Worm (Caenorhabditis elegans) whole organism, late embryonic: ENCODE results near the gene W02A2.9.

ENCODE experiments used
- C08G9.2 ChIP-seq: sonication (generic microtip); optimal IDR thresholded peaks from 2 replicates; lab custom pipeline; 2016; ENCODE audit warnings: mild to moderate bottlenecking, missing genetic modification characterization, moderate library complexity, missing compliant biosample characterization
- Y22D7AL.16 ChIP-seq: sonication (generic microtip); optimal IDR thresholded peaks from 2 replicates; lab custom pipeline; 2016; ENCODE audit warnings: missing genetic modification characterization, missing compliant biosample characterization
- ceh-18 ChIP-seq: sonication (generic microtip); optimal IDR thresholded peaks from 2 replicates; lab custom pipeline; 2016; ENCODE audit warnings: missing genetic modification characterization, missing compliant biosample characterization
- ceh-31 ChIP-seq: sonication (generic microtip); optimal IDR thresholded peaks from 2 replicates; lab custom pipeline; 2016; ENCODE audit warnings: missing genetic modification characterization, missing compliant biosample characterization
- ceh-34 ChIP-seq: sonication (generic microtip); optimal IDR thresholded peaks from 2 replicates; lab custom pipeline; 2016; ENCODE audit warnings: mild to moderate bottlenecking, missing genetic modification characterization, missing compliant biosample characterization
- ceh-48 ChIP-seq: sonication (generic microtip); optimal IDR thresholded peaks from 2 replicates; lab custom pipeline; 2016; ENCODE audit warnings: missing genetic modification characterization, inconsistent platforms, missing compliant biosample characterization
- ceh-9 ChIP-seq: sonication (generic microtip); optimal IDR thresholded peaks from 2 replicates; lab custom pipeline; 2016; ENCODE audit warnings: mild to moderate bottlenecking, missing genetic modification characterization, inconsistent platforms, missing compliant biosample characterization
- che-1 ChIP-seq: sonication (generic microtip); optimal IDR thresholded peaks from 2 replicates; lab custom pipeline; 2016; ENCODE audit warnings: mild to moderate bottlenecking, missing genetic modification characterization, missing compliant biosample characterization
- dve-1 ChIP-seq: sonication (generic microtip); optimal IDR thresholded peaks from 2 replicates; lab custom pipeline; 2017; ENCODE audit warnings: antibody characterized with exemption, mild to moderate bottlenecking, missing genetic modification characterization, missing compliant biosample characterization
- elt-2 ChIP-seq: sonication (generic microtip); optimal IDR thresholded peaks from 2 replicates; lab custom pipeline; 2016; ENCODE audit warnings: missing genetic modification reagents, missing genetic modification characterization, missing compliant biosample characterization
- ets-4 ChIP-seq: sonication (generic microtip); optimal IDR thresholded peaks from 2 replicates; lab custom pipeline; 2016; ENCODE audit warnings: missing genetic modification characterization, missing compliant biosample characterization
- eyg-1 ChIP-seq: sonication (generic microtip); optimal IDR thresholded peaks from 2 replicates; lab custom pipeline; 2016; ENCODE audit warnings: missing genotype, missing genetic modification characterization, missing compliant biosample characterization
- fax-1 ChIP-seq: sonication (generic microtip); optimal IDR thresholded peaks from 2 replicates; lab custom pipeline; 2016; ENCODE audit warnings: missing genotype, missing genetic modification characterization, missing compliant biosample characterization
- hlh-30 ChIP-seq: sonication (generic microtip); optimal IDR thresholded peaks from 2 replicates; lab custom pipeline; 2017; ENCODE audit warnings: antibody characterized with exemption, missing genetic modification characterization, missing compliant biosample characterization; ENCODE audit not compliant: insufficient read depth
- mec-3 ChIP-seq: sonication (generic microtip); optimal IDR thresholded peaks from 2 replicates; lab custom pipeline; 2016; ENCODE audit warnings: borderline replicate concordance, missing genetic modification characterization, missing compliant biosample characterization
- nfya-1 ChIP-seq: sonication (generic microtip); optimal IDR thresholded peaks from 2 replicates; lab custom pipeline; 2017; ENCODE audit warnings: missing genetic modification characterization, mild to moderate bottlenecking, missing compliant biosample characterization, antibody characterized with exemption, moderate library complexity
- pax-1 ChIP-seq: fragments of 150-350 bp; optimal IDR thresholded peaks from 2 replicates; lab custom pipeline; 2014; ENCODE audit warnings: missing biosample characterization, missing genetic modification characterization
- pha-2 ChIP-seq: sonication (generic microtip); optimal IDR thresholded peaks from 2 replicates; lab custom pipeline; 2017; ENCODE audit warnings: mild to moderate bottlenecking, missing genetic modification characterization, missing compliant biosample characterization
- pqm-1 ChIP-seq: sonication (generic microtip); optimal IDR thresholded peaks from 2 replicates; lab custom pipeline; 2016; ENCODE audit warnings: missing genetic modification characterization, missing compliant biosample characterization
- pros-1 ChIP-seq: fragments of 150-350 bp; optimal IDR thresholded peaks from 2 replicates; lab custom pipeline; 2014; ENCODE audit warnings: missing biosample characterization, missing genetic modification reagents, missing genetic modification characterization
- ref-2 ChIP-seq: sonication (generic microtip); optimal IDR thresholded peaks from 2 replicates; lab custom pipeline; 2016; ENCODE audit warnings: missing genetic modification characterization, missing compliant biosample characterization
- rnt-1 ChIP-seq: sonication (generic microtip); optimal IDR thresholded peaks from 2 replicates; lab custom pipeline; 2016; ENCODE audit warnings: missing genetic modification characterization, missing compliant biosample characterization
- sdc-2 ChIP-seq: sonication (generic microtip); optimal IDR thresholded peaks from 2 replicates; lab custom pipeline; 2016; ENCODE audit warnings: missing genotype, missing genetic modification characterization, missing compliant biosample characterization
- sox-4 ChIP-seq: sonication (generic microtip); optimal IDR thresholded peaks from 2 replicates; lab custom pipeline; 2017; ENCODE audit warnings: mild to moderate bottlenecking, missing genetic modification characterization, inconsistent platforms, missing compliant biosample characterization
- syd-9 ChIP-seq: sonication (generic microtip); optimal IDR thresholded peaks from 2 replicates; lab custom pipeline; 2016; ENCODE audit warnings: mild to moderate bottlenecking, missing genetic modification characterization, moderate library complexity, missing compliant biosample characterization
- unc-42 ChIP-seq: sonication (generic microtip); optimal IDR thresholded peaks from 2 replicates; lab custom pipeline; 2016; ENCODE audit warnings: missing genotype, missing genetic modification characterization, missing compliant biosample characterization
- unc-55 ChIP-seq: sonication (generic microtip); optimal IDR thresholded peaks from 2 replicates; lab custom pipeline; 2017; ENCODE audit warnings: missing biosample characterization, missing genetic modification reagents, missing genetic modification characterization
- unc-86 ChIP-seq: sonication (generic microtip); optimal IDR thresholded peaks from 2 replicates; lab custom pipeline; 2016; ENCODE audit warnings: missing genetic modification characterization, missing compliant biosample characterization
- ztf-16 ChIP-seq: sonication (generic microtip); optimal IDR thresholded peaks from 2 replicates; lab custom pipeline; 2017; ENCODE audit warnings: missing genetic modification characterization, missing compliant biosample characterization

W02A2.9 gene

ce11 chrIV:13393246-13393716 lies 45.8 kb downstream of the W02A2.9 start:
- TF ChIP-seq dve-1 (tag; lab: Kevin White, UChicago) (peak; percentile 22), sdc-2 (no peak), syd-9 (tag; lab: Kevin White, UChicago) (no peak), che-1 (tag; lab: Kevin White, UChicago) (no peak), hlh-30 (peak; percentile 3), ceh-31 (tag; lab: Kevin White, UChicago) (no peak), ceh-48 (tag; lab: Kevin White, UChicago) (no peak), elt-2 (tag; lab: Kevin White, UChicago) (peak; percentile 58), ztf-16 (tag; lab: Kevin White, UChicago) (no peak), unc-86 (tag; lab: Kevin White, UChicago) (no peak)

- TF ChIP-seq unc-55 (peak; percentile 17), Y22D7AL.16 (tag; lab: Kevin White, UChicago) (no peak), ceh-34 (tag; lab: Kevin White, UChicago) (no peak)
These were observed 47.2 kb downstream of the W02A2.9 start for ce11 chrIV:13394686-13395085.

- peak; percentile 54 for TF ChIP-seq ceh-31 (tag; lab: Kevin White, UChicago)
- peak; percentile 48 for TF ChIP-seq dve-1 (tag; lab: Kevin White, UChicago)
- no peak for TF ChIP-seq ceh-48 (tag; lab: Kevin White, UChicago)
- TF ChIP-seq pha-2: no peak
- TF ChIP-seq sox-4 (tag; lab: Kevin White, UChicago): no peak
- TF ChIP-seq ztf-16 (tag; lab: Kevin White, UChicago): peak; percentile 5
- no peak for TF ChIP-seq ets-4
- peak; percentile 16 for TF ChIP-seq rnt-1 (tag; lab: Kevin White, UChicago)
- peak; percentile 82 for TF ChIP-seq ceh-18 (tag; lab: Kevin White, UChicago)
- TF ChIP-seq ref-2 (tag; lab: Kevin White, UChicago): peak; percentile 2
- peak; percentile 63 for TF ChIP-seq pqm-1 (tag; lab: Kevin White, UChicago)
- peak; percentile 58 for TF ChIP-seq unc-55
- TF ChIP-seq hlh-30: peak; percentile 37
- peak; percentile 6 for TF ChIP-seq pros-1 (tag; lab: Kevin White, UChicago)
- peak; percentile 67 for TF ChIP-seq unc-42 (tag; lab: Kevin White, UChicago)
- TF ChIP-seq fax-1 (tag; lab: Kevin White, UChicago): peak; percentile 17
- TF ChIP-seq ceh-9 (tag; lab: Kevin White, UChicago): peak; percentile 30
- no peak for TF ChIP-seq C08G9.2 (tag; lab: Kevin White, UChicago)
- no peak for TF ChIP-seq eyg-1 (tag; lab: Kevin White, UChicago)
- peak; percentile 45 for TF ChIP-seq nfya-1 (tag; lab: Kevin White, UChicago)
- no peak for TF ChIP-seq mec-3 (tag; lab: Kevin White, UChicago)
These were observed 47.8 kb downstream of the W02A2.9 start for ce11 chrIV:13395255-13395654.

ce11 chrIV:13396375-13396774 lies 48.9 kb downstream of the W02A2.9 start:
- TF ChIP-seq elt-2 (tag; lab: Kevin White, UChicago): peak; percentile 78
- TF ChIP-seq pax-1: no peak
